Worm (Caenorhabditis elegans) whole organism, L4 larva: Measurements from ENCODE around the gene cpr-8.

Experiments used
- ZK337.2 ChIP-seq: fragments of 200-800 bp; sonication (Bioruptor generic); IDR thresholded peaks from 2 replicates; pipeline ENCODE4 v1.3.6; 2022; ENCODE audit warnings: missing genetic modification reagents, missing genetic modification characterization, missing compliant biosample characterization
- ama-1 ChIP-seq: fragments of 150-350 bp; optimal IDR thresholded peaks from 2 replicates; lab custom pipeline; 2014; ENCODE audit warnings: inconsistent platforms, mixed read lengths
- lin-38 ChIP-seq: fragments of 200-800 bp; sonication (Bioruptor generic); IDR thresholded peaks from 2 replicates; pipeline ENCODE4 v1.3.6; 2022; ENCODE audit warnings: missing genetic modification reagents, missing genetic modification characterization, missing compliant biosample characterization
- unc-130 ChIP-seq: sonication (generic microtip); optimal IDR thresholded peaks from 2 replicates; lab custom pipeline; 2016; ENCODE audit warnings: missing genetic modification reagents, missing genetic modification characterization, missing compliant biosample characterization

DNA sequence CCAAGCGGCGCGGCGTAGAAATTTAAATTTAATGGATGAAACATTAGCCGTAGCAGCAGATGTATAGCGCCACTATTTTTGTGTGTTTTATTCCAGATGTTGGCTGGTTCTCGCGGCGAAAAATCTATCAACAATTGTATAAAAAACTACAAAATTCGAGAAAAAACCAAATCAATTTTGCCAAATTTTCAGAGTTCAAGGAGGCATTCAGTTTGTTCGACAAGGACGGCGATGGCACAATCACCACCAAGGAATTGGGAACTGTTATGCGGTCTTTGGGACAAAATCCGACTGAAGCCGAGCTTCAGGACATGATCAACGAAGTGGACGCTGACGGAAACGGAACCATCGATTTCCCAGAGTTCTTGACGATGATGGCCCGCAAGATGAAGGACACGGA, 22.0 kb downstream of the cpr-8 start:
- no peak for TF ChIP-seq unc-130 (GFP tag; lab: Kevin White, UChicago)
- no peak for TF ChIP-seq ZK337.2 (GFP tag; lab: Robert Waterston, UW)
- no peak for TF ChIP-seq lin-38 (GFP tag; lab: Robert Waterston, UW)
- TF ChIP-seq ama-1, result peak; percentile 55
